Fruit fly (Drosophila melanogaster) whole organism, embryonic: ENCODE results near the gene Cyp9f2.

Source experiments
- B-H2 ChIP-seq: fragments of 200-800 bp; sonication (Bioruptor generic); optimal IDR thresholded peaks from 2 replicates; lab custom pipeline; 2018; ENCODE audit warnings: missing biosample characterization, mild to moderate bottlenecking, missing genetic modification characterization
- CG11456 ChIP-seq: fragments of 200-800 bp; sonication (Bioruptor generic); IDR thresholded peaks from 3 replicates; pipeline ENCODE4 v1.3.6; 2022; ENCODE audit warnings: missing biosample characterization, missing genetic modification characterization
- CG11560 ChIP-seq: fragments of 200-800 bp; sonication (Bioruptor generic); IDR thresholded peaks from 3 replicates; pipeline ENCODE4 v1.3.6; 2022; ENCODE audit warnings: missing biosample characterization, missing genetic modification characterization
- CG11723 ChIP-seq: fragments of 200-800 bp; sonication (Bioruptor generic); optimal IDR thresholded peaks from 2 replicates; lab custom pipeline; 2017; ENCODE audit warnings: missing biosample characterization, mild to moderate bottlenecking, missing genetic modification characterization
- CG13296 ChIP-seq: fragments of 200-800 bp; sonication (Bioruptor generic); optimal IDR thresholded peaks from 3 replicates; lab custom pipeline; 2018; ENCODE audit warnings: missing biosample characterization, mild to moderate bottlenecking, missing genetic modification characterization
- CG13424 ChIP-seq: fragments of 200-800 bp; sonication (Bioruptor generic); optimal IDR thresholded peaks from 2 replicates; lab custom pipeline; 2019; ENCODE audit warnings: missing biosample characterization, mild to moderate bottlenecking, missing genetic modification characterization, moderate library complexity
- CG15601 ChIP-seq: fragments of 200-800 bp; sonication (Bioruptor generic); optimal IDR thresholded peaks from 3 replicates; lab custom pipeline; 2019; ENCODE audit warnings: missing biosample characterization, mild to moderate bottlenecking, missing genetic modification characterization, moderate library complexity
- CG15696 ChIP-seq: fragments of 200-800 bp; sonication (Bioruptor generic); optimal IDR thresholded peaks from 2 replicates; lab custom pipeline; 2019; ENCODE audit warnings: missing biosample characterization, mild to moderate bottlenecking, missing genetic modification characterization, moderate library complexity
- CG17829 ChIP-seq: fragments of 200-800 bp; optimal IDR thresholded peaks from 2 replicates; lab custom pipeline; 2019; ENCODE audit warnings: missing biosample characterization, mild to moderate bottlenecking, missing genetic modification characterization, moderate library complexity
- CG18476 ChIP-seq: fragments of 200-800 bp; sonication (Bioruptor generic); optimal IDR thresholded peaks from 2 replicates; lab custom pipeline; 2016; ENCODE audit warnings: missing biosample characterization, mild to moderate bottlenecking, missing genetic modification characterization
- CG2712 ChIP-seq: fragments of 200-800 bp; optimal IDR thresholded peaks from 3 replicates; lab custom pipeline; 2019; ENCODE audit warnings: missing biosample characterization, mild to moderate bottlenecking, missing genetic modification characterization, moderate library complexity
- CG34376 ChIP-seq: fragments of 200-800 bp; sonication (Bioruptor generic); optimal IDR thresholded peaks from 2 replicates; lab custom pipeline; 2018; ENCODE audit warnings: missing biosample characterization, mild to moderate bottlenecking, missing genetic modification characterization
- CG4282 ChIP-seq: fragments of 200-800 bp; sonication (Bioruptor generic); optimal IDR thresholded peaks from 2 replicates; lab custom pipeline; 2016; ENCODE audit warnings: missing biosample characterization, missing genetic modification characterization
- CG7271 ChIP-seq: fragments of 200-800 bp; sonication (Bioruptor generic); optimal IDR thresholded peaks from 2 replicates; lab custom pipeline; 2018; ENCODE audit warnings: missing biosample characterization, mild to moderate bottlenecking, missing genetic modification characterization, moderate library complexity
- CG7745 ChIP-seq: fragments of 200-800 bp; sonication (Bioruptor generic); optimal IDR thresholded peaks from 2 replicates; lab custom pipeline; 2018; ENCODE audit warnings: missing biosample characterization, mild to moderate bottlenecking, missing genetic modification characterization, moderate library complexity
- CG8089 ChIP-seq: fragments of 200-800 bp; sonication (Bioruptor generic); optimal IDR thresholded peaks from 3 replicates; lab custom pipeline; 2016; ENCODE audit warnings: missing biosample characterization, missing genetic modification characterization
- CG8388 ChIP-seq: fragments of 200-800 bp; sonication (Bioruptor generic); optimal IDR thresholded peaks from 2 replicates; lab custom pipeline; 2019; ENCODE audit warnings: missing biosample characterization, mild to moderate bottlenecking, missing genetic modification characterization, moderate library complexity
- CG9437 ChIP-seq: fragments of 200-800 bp; sonication (Bioruptor generic); optimal IDR thresholded peaks from 2 replicates; lab custom pipeline; 2018; ENCODE audit warnings: missing biosample characterization, mild to moderate bottlenecking, missing genetic modification characterization
- CG9817 ChIP-seq: fragments of 200-800 bp; sonication (Bioruptor generic); optimal IDR thresholded peaks from 2 replicates; lab custom pipeline; 2018; ENCODE audit warnings: missing biosample characterization, mild to moderate bottlenecking, missing genetic modification characterization, moderate library complexity
- CG9876 ChIP-seq: fragments of 200-800 bp; sonication (Bioruptor generic); optimal IDR thresholded peaks from 2 replicates; lab custom pipeline; 2016; ENCODE audit warnings: missing biosample characterization, missing genetic modification characterization
- CTCF ChIP-seq: fragments of 200-800 bp; sonication (Bioruptor generic); optimal IDR thresholded peaks from 2 replicates; lab custom pipeline; 2017; ENCODE audit warnings: missing biosample characterization, mild to moderate bottlenecking, missing genetic modification characterization, moderate library complexity
- D19B ChIP-seq: fragments of 200-800 bp; sonication (Bioruptor generic); optimal IDR thresholded peaks from 2 replicates; lab custom pipeline; 2017; ENCODE audit warnings: missing biosample characterization, mild to moderate bottlenecking, missing genetic modification characterization
- Dad ChIP-seq: fragments of 200-800 bp; sonication (Bioruptor generic); optimal IDR thresholded peaks from 3 replicates; lab custom pipeline; 2016; ENCODE audit warnings: missing biosample characterization, missing genetic modification characterization
- Dbx ChIP-seq: fragments of 200-800 bp; sonication (Bioruptor generic); IDR thresholded peaks from 3 replicates; pipeline ENCODE4 v1.3.6; 2022; ENCODE audit warnings: missing biosample characterization, missing genetic modification characterization
- Dfd ChIP-seq, 2 experiments: fragments of >200 bp; optimal IDR thresholded peaks; 2 replicates each; lab custom pipeline; 2017; ENCODE audit warnings: missing biosample characterization in 2 of 2, missing genetic modification characterization in 2 of 2
- Dp ChIP-seq: fragments of 200-800 bp; sonication (Bioruptor generic); optimal IDR thresholded peaks from 2 replicates; lab custom pipeline; 2018; ENCODE audit warnings: missing biosample characterization, mild to moderate bottlenecking, missing genetic modification characterization, moderate library complexity
- Gug ChIP-seq: fragments of 200-800 bp; sonication (Bioruptor generic); IDR thresholded peaks from 4 replicates; pipeline ENCODE4 v1.3.6; 2022; ENCODE audit warnings: missing biosample characterization, missing genetic modification characterization
- H2.0 ChIP-seq: fragments of 200-800 bp; sonication (Bioruptor generic); IDR thresholded peaks from 2 replicates; pipeline ENCODE4 v1.3.6; 2022; ENCODE audit warnings: missing biosample characterization, missing genetic modification characterization
- HLH4C ChIP-seq: fragments of 200-800 bp; sonication (Bioruptor generic); IDR thresholded peaks from 3 replicates; pipeline ENCODE4 v1.3.6; 2022; ENCODE audit warnings: missing biosample characterization, missing genetic modification characterization; ENCODE audit not compliant: partially characterized antibody
- MTF-1 ChIP-seq: fragments of 200-800 bp; sonication (Bioruptor generic); optimal IDR thresholded peaks from 2 replicates; lab custom pipeline; 2018; ENCODE audit warnings: missing biosample characterization, mild to moderate bottlenecking, missing genetic modification characterization, borderline replicate concordance
- NFAT ChIP-seq: fragments of 200-800 bp; sonication (Bioruptor generic); IDR thresholded peaks from 2 replicates; pipeline ENCODE4 v1.3.6; 2022; ENCODE audit warnings: missing biosample characterization, missing genetic modification characterization
- NfI ChIP-seq: fragments of 200-800 bp; sonication (Bioruptor generic); optimal IDR thresholded peaks from 3 replicates; lab custom pipeline; 2018; ENCODE audit warnings: missing biosample characterization, mild to moderate bottlenecking, missing genetic modification characterization, moderate library complexity
- Oli ChIP-seq: fragments of 200-800 bp; sonication (Bioruptor generic); optimal IDR thresholded peaks from 2 replicates; lab custom pipeline; 2018; ENCODE audit warnings: missing biosample characterization, mild to moderate bottlenecking, missing genetic modification characterization, moderate library complexity
- Tbp ChIP-seq: fragments of >200 bp; optimal IDR thresholded peaks from 2 replicates; lab custom pipeline; 2018; ENCODE audit warnings: missing biosample characterization, missing genetic modification characterization
- caup ChIP-seq: fragments of 200-800 bp; sonication (Bioruptor generic); optimal IDR thresholded peaks from 3 replicates; lab custom pipeline; 2017; ENCODE audit warnings: missing biosample characterization, mild to moderate bottlenecking, missing genetic modification characterization, moderate library complexity; ENCODE audit not compliant: severe bottlenecking
- crc ChIP-seq: fragments of 200-800 bp; sonication (Bioruptor generic); optimal IDR thresholded peaks from 2 replicates; lab custom pipeline; 2016; ENCODE audit warnings: missing biosample characterization, missing genetic modification characterization
- croc ChIP-seq: fragments of 200-800 bp; sonication (Bioruptor generic); conservative IDR thresholded peaks from 3 replicates; pipeline ENCODE4 v1.3.6; 2022; ENCODE audit warnings: missing biosample characterization, missing genetic modification characterization
- fd102C ChIP-seq: fragments of 200-800 bp; sonication (Bioruptor generic); optimal IDR thresholded peaks from 2 replicates; lab custom pipeline; 2018; ENCODE audit warnings: missing biosample characterization, mild to moderate bottlenecking, missing genetic modification characterization, moderate library complexity
- fd64A ChIP-seq: fragments of 200-800 bp; sonication (Bioruptor generic); optimal IDR thresholded peaks from 3 replicates; lab custom pipeline; 2018; ENCODE audit warnings: missing biosample characterization, mild to moderate bottlenecking, missing genetic modification characterization
- gfzf ChIP-seq: fragments of 200-800 bp; sonication (Bioruptor generic); optimal IDR thresholded peaks from 2 replicates; lab custom pipeline; 2016; ENCODE audit warnings: missing biosample characterization, mild to moderate bottlenecking, missing genetic modification characterization, moderate library complexity
- nmo ChIP-seq: fragments of 200-800 bp; sonication (Bioruptor generic); optimal IDR thresholded peaks from 2 replicates; lab custom pipeline; 2018; ENCODE audit warnings: missing biosample characterization, mild to moderate bottlenecking, missing genetic modification characterization, moderate library complexity
- p53 ChIP-seq: fragments of 200-800 bp; sonication (Bioruptor generic); optimal IDR thresholded peaks from 2 replicates; lab custom pipeline; 2016; ENCODE audit warnings: missing biosample characterization, missing genetic modification characterization
- pfk ChIP-seq: fragments of 200-800 bp; sonication (Bioruptor generic); optimal IDR thresholded peaks from 2 replicates; lab custom pipeline; 2018; ENCODE audit warnings: missing biosample characterization, mild to moderate bottlenecking, missing genetic modification characterization, moderate library complexity
- pita ChIP-seq: fragments of 200-800 bp; sonication (Bioruptor generic); optimal IDR thresholded peaks from 2 replicates; lab custom pipeline; 2017; ENCODE audit warnings: missing biosample characterization, mild to moderate bottlenecking, missing genetic modification characterization
- pum ChIP-seq: fragments of 200-800 bp; sonication (Bioruptor generic); optimal IDR thresholded peaks from 2 replicates; lab custom pipeline; 2016; ENCODE audit warnings: missing biosample characterization, missing genetic modification characterization
- ranshi ChIP-seq: fragments of 200-800 bp; sonication (Bioruptor generic); IDR thresholded peaks from 2 replicates; pipeline ENCODE4 v1.3.6; 2022; ENCODE audit warnings: missing biosample characterization, missing genetic modification characterization
- row ChIP-seq: fragments of 200-800 bp; sonication (Bioruptor generic); IDR thresholded peaks from 3 replicates; pipeline ENCODE4 v1.3.6; 2022; ENCODE audit warnings: missing biosample characterization, missing genetic modification characterization
- so ChIP-seq: fragments of 200-800 bp; sonication (Bioruptor generic); IDR thresholded peaks from 3 replicates; pipeline ENCODE4 v1.3.6; 2022; ENCODE audit warnings: missing biosample characterization, missing genetic modification characterization
- ssp ChIP-seq: fragments of 200-800 bp; sonication (Bioruptor generic); IDR thresholded peaks from 2 replicates; pipeline ENCODE4 v1.3.6; 2022; ENCODE audit warnings: missing biosample characterization, missing genetic modification characterization
- stwl ChIP-seq: fragments of 200-800 bp; sonication (Bioruptor generic); optimal IDR thresholded peaks from 3 replicates; lab custom pipeline; 2018; ENCODE audit warnings: missing biosample characterization, mild to moderate bottlenecking, missing genetic modification characterization, moderate library complexity
- yki ChIP-seq: fragments of >200 bp; optimal IDR thresholded peaks from 3 replicates; lab custom pipeline; 2018

Cyp9f2 gene

DNA sequence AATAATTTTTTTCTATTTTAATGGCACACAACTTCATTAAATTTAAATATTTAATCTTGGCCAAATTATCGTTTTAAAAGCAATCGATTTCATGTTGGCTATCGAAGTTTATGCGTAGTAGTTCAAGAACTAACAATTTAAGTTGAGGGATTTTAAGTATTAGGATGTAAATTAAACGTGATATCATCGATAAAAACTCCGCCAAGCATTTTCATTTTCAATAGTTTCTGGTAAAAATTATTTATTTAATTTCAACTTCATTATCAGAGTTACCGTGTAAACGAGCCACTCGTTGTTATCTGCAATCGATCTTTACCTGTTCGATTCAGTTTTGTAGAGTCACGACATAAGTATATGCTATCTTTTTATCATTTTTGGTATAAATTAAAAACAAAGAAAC, 2.9 kb downstream of the Cyp9f2 start (continued):
- TF ChIP-seq crc (peak; percentile 91), fd64A (peak; percentile 95), CG11456 (peak; percentile 93; the same call in 2 of the 3 replicates), CG34376 (GFP tag; lab: Kevin White, UChicago) (peak; percentile 100), CG9437 (GFP tag; lab: Kevin White, UChicago) (peak; percentile 92), CG17829 (tag; lab: Kevin White, UChicago) (peak; percentile 99), CG7745 (tag; lab: Kevin White, UChicago) (peak; percentile 92), CG15601 (peak; percentile 98), D19B (peak; percentile 95), yki (no peak), CG4282 (GFP tag; lab: Kevin White, UChicago) (peak; percentile 76), caup (GFP tag; lab: Kevin White, UChicago) (peak; percentile 97), B-H2 (GFP tag; lab: Kevin White, UChicago) (peak; percentile 98), CTCF (GFP tag; lab: Kevin White, UChicago) (peak; percentile 70), croc (GFP tag; lab: Robert Waterston, UW) (peak; percentile 91), CG8089 (GFP tag; lab: Kevin White, UChicago) (peak; percentile 88), NFAT (GFP tag; lab: Robert Waterston, UW) (peak; percentile 92), CG2712 (tag; lab: Kevin White, UChicago) (peak; percentile 99), CG18476 (GFP tag; lab: Kevin White, UChicago) (peak; percentile 100), CG11560 (tag; lab: Robert Waterston, UW) (peak; percentile 65; the same call in 2 of the 3 replicates), Tbp (GFP tag; lab: Kevin White, UChicago) (no peak), CG8388 (peak; percentile 98), pum (GFP tag; lab: Kevin White, UChicago) (peak; percentile 90), stwl (tag; lab: Kevin White, UChicago) (peak; percentile 99), Dfd (GFP tag; optimal IDR thresholded peaks at IDR 0.05; lab: Kevin White, UChicago) (no peak), CG9876 (GFP tag; lab: Kevin White, UChicago) (peak; percentile 84), p53 (GFP tag; lab: Kevin White, UChicago) (peak; percentile 80), CG13296 (peak; percentile 99), ssp (GFP tag; lab: Robert Waterston, UW) (peak; percentile 76), Dad (GFP tag; lab: Kevin White, UChicago) (peak; percentile 94), pita (GFP tag; lab: Kevin White, UChicago) (no peak), pfk (GFP tag; lab: Kevin White, UChicago) (peak; percentile 76), MTF-1 (GFP tag; lab: Kevin White, UChicago) (peak; percentile 99), CG13424 (peak; percentile 99), CG11723 (GFP tag; lab: Kevin White, UChicago) (peak; percentile 94), CG7271 (tag; lab: Kevin White, UChicago) (peak; percentile 98), CG9817 (tag; lab: Kevin White, UChicago) (peak; percentile 97), Dbx (GFP tag; lab: Robert Waterston, UW) (peak; percentile 99), ranshi (GFP tag; lab: Robert Waterston, UW) (peak; percentile 96), row (peak; percentile 98), H2.0 (peak; percentile 96), Oli (peak; percentile 97), fd102C (GFP tag; lab: Kevin White, UChicago) (peak; percentile 92), NfI (GFP tag; lab: Kevin White, UChicago) (peak; percentile 97), Dp (peak; percentile 47), nmo (GFP tag; lab: Kevin White, UChicago) (peak; percentile 99), CG15696 (tag; lab: Kevin White, UChicago) (peak; percentile 100), gfzf (peak; percentile 23), HLH4C (GFP tag; lab: Robert Waterston, UW) (0 out of 3 replicates have a peak, but pooled peaks have one; percentile 40), so (GFP tag; lab: Robert Waterston, UW) (peak; percentile 98), Gug (GFP tag; lab: Robert Waterston, UW) (peak; percentile 64; the same call in 2 of the 4 replicates)
